Fruit fly (Drosophila melanogaster) whole organism, prepupa: ENCODE data around the gene Chc.

Experiments
- CG11294 ChIP-seq: fragments of 200-800 bp; sonication (Bioruptor generic); IDR thresholded peaks from 2 replicates; pipeline ENCODE4 v1.3.6; 2022; ENCODE audit warnings: missing biosample characterization, missing genetic modification characterization
- CG11902 ChIP-seq: fragments of 200-800 bp; sonication (Bioruptor generic); optimal IDR thresholded peaks from 3 replicates; lab custom pipeline; 2016; ENCODE audit warnings: missing biosample characterization, missing genetic modification characterization
- CG15336 ChIP-seq: fragments of 200-800 bp; sonication (Bioruptor generic); IDR thresholded peaks from 2 replicates; pipeline ENCODE4 v1.3.6; 2022; ENCODE audit warnings: missing biosample characterization, missing genetic modification characterization
- CG31627 ChIP-seq: fragments of 200-800 bp; sonication (Bioruptor generic); optimal IDR thresholded peaks from 3 replicates; lab custom pipeline; 2016; ENCODE audit warnings: missing biosample characterization, missing genetic modification characterization
- CG34406 ChIP-seq: fragments of 200-800 bp; sonication (Bioruptor generic); optimal IDR thresholded peaks from 3 replicates; lab custom pipeline; 2016; ENCODE audit warnings: missing biosample characterization, missing genetic modification characterization
- CG3919 ChIP-seq: fragments of 200-800 bp; sonication (Bioruptor generic); optimal IDR thresholded peaks from 3 replicates; lab custom pipeline; 2016; ENCODE audit warnings: missing biosample characterization, missing genetic modification characterization
- CG4318 ChIP-seq: fragments of 200-800 bp; sonication (Bioruptor generic); optimal IDR thresholded peaks from 3 replicates; lab custom pipeline; 2017; ENCODE audit warnings: missing biosample characterization, mild to moderate bottlenecking, missing genetic modification characterization
- CG6163 ChIP-seq: fragments of 200-800 bp; sonication (Bioruptor generic); IDR thresholded peaks from 3 replicates; pipeline ENCODE4 v1.3.6; 2022; ENCODE audit warnings: missing biosample characterization, missing genetic modification characterization
- CG6276 ChIP-seq: fragments of 200-800 bp; sonication (Bioruptor generic); optimal IDR thresholded peaks from 2 replicates; lab custom pipeline; 2017; ENCODE audit warnings: missing biosample characterization, mild to moderate bottlenecking, missing genetic modification characterization
- CG6854 ChIP-seq: fragments of 200-800 bp; sonication (Bioruptor generic); optimal IDR thresholded peaks from 2 replicates; lab custom pipeline; 2017; ENCODE audit warnings: missing biosample characterization, mild to moderate bottlenecking, missing genetic modification characterization
- CG8119 ChIP-seq: fragments of 200-800 bp; sonication (Bioruptor generic); IDR thresholded peaks from 3 replicates; pipeline ENCODE4 v1.3.6; 2022; ENCODE audit warnings: missing biosample characterization, missing genetic modification characterization
- CG8319 ChIP-seq: fragments of 200-800 bp; sonication (Bioruptor generic); optimal IDR thresholded peaks from 3 replicates; lab custom pipeline; 2016; ENCODE audit warnings: missing biosample characterization, missing genetic modification characterization
- CG9139 ChIP-seq: fragments of 200-800 bp; sonication (Bioruptor generic); optimal IDR thresholded peaks from 3 replicates; lab custom pipeline; 2017; ENCODE audit warnings: missing biosample characterization, mild to moderate bottlenecking, missing genetic modification characterization
- Eip75B ChIP-seq: fragments of 200-800 bp; sonication (Bioruptor generic); optimal IDR thresholded peaks from 3 replicates; lab custom pipeline; 2016; ENCODE audit warnings: missing biosample characterization, missing genetic modification characterization
- Eip78C ChIP-seq: fragments of 200-800 bp; sonication (Bioruptor generic); peaks from one replicate; lab custom pipeline; 2016; ENCODE audit warnings: missing biosample characterization, missing genetic modification characterization
- Eip93F ChIP-seq: fragments of 200-800 bp; sonication (Bioruptor generic); optimal IDR thresholded peaks from 2 replicates; lab custom pipeline; 2016; ENCODE audit warnings: missing biosample characterization, mild to moderate bottlenecking, missing genetic modification characterization
- Ets96B ChIP-seq: fragments of 200-800 bp; optimal IDR thresholded peaks from 2 replicates; lab custom pipeline; 2019; ENCODE audit warnings: missing biosample characterization, mild to moderate bottlenecking, missing genetic modification characterization, moderate library complexity
- Gug ChIP-seq: fragments of 200-800 bp; sonication (Bioruptor generic); IDR thresholded peaks from 2 replicates; pipeline ENCODE4 v1.3.6; 2022; ENCODE audit warnings: missing biosample characterization, missing genetic modification characterization
- Lpt ChIP-seq: fragments of 200-800 bp; sonication (Bioruptor generic); optimal IDR thresholded peaks from 3 replicates; lab custom pipeline; 2016; ENCODE audit warnings: missing biosample characterization, missing genetic modification characterization
- Sox102F ChIP-seq: fragments of 200-800 bp; sonication (Bioruptor generic); optimal IDR thresholded peaks from 2 replicates; lab custom pipeline; 2016; ENCODE audit warnings: missing biosample characterization, mild to moderate bottlenecking, missing genetic modification characterization
- Sox15 ChIP-seq: fragments of 200-800 bp; sonication (Bioruptor generic); optimal IDR thresholded peaks from 3 replicates; lab custom pipeline; 2016; ENCODE audit warnings: missing biosample characterization, missing genetic modification characterization
- acj6 ChIP-seq: fragments of 200-800 bp; sonication (Bioruptor generic); optimal IDR thresholded peaks from 3 replicates; lab custom pipeline; 2016; ENCODE audit warnings: missing biosample characterization, missing genetic modification characterization
- dac ChIP-seq: fragments of 200-800 bp; sonication (Bioruptor generic); optimal IDR thresholded peaks from 2 replicates; lab custom pipeline; 2017; ENCODE audit warnings: missing biosample characterization, mild to moderate bottlenecking, missing genetic modification characterization
- esn ChIP-seq: fragments of 200-800 bp; sonication (Bioruptor generic); optimal IDR thresholded peaks from 2 replicates; lab custom pipeline; 2016; ENCODE audit warnings: missing biosample characterization, mild to moderate bottlenecking, missing genetic modification characterization, moderate library complexity
- fd85E ChIP-seq: fragments of 200-800 bp; sonication (Bioruptor generic); optimal IDR thresholded peaks from 3 replicates; lab custom pipeline; 2016; ENCODE audit warnings: missing biosample characterization, missing genetic modification characterization
- net ChIP-seq: fragments of 200-800 bp; sonication (Bioruptor generic); optimal IDR thresholded peaks from 3 replicates; lab custom pipeline; 2016; ENCODE audit warnings: missing biosample characterization, missing genetic modification characterization
- pdm3 ChIP-seq: fragments of 200-800 bp; sonication (Bioruptor generic); optimal IDR thresholded peaks from 3 replicates; lab custom pipeline; 2016; ENCODE audit warnings: missing biosample characterization, missing genetic modification characterization
- salr ChIP-seq, 2 experiments: fragments of 200-800 bp; sonication (Bioruptor generic); optimal IDR thresholded peaks; 3 replicates each; lab custom pipeline; 2016 to 2018; ENCODE audit warnings: missing biosample characterization in 2 of 2, missing genetic modification characterization in 2 of 2, mild to moderate bottlenecking in 1 of 2
- ss ChIP-seq, 2 experiments: fragments of 200-800 bp; sonication (Bioruptor generic); optimal IDR thresholded peaks; 2 replicates in 1 of 2; 3 replicates in 1 of 2; lab custom pipeline; 2017 to 2018; ENCODE audit warnings: mild to moderate bottlenecking in 2 of 2, missing biosample characterization in 2 of 2, missing genetic modification characterization in 2 of 2, moderate library complexity in 1 of 2
- svp ChIP-seq: fragments of 200-800 bp; sonication (Bioruptor generic); peaks from one replicate; lab custom pipeline; 2016; ENCODE audit warnings: missing biosample characterization, missing genetic modification characterization
- topi ChIP-seq: fragments of 200-800 bp; sonication (Bioruptor generic); optimal IDR thresholded peaks from 3 replicates; lab custom pipeline; 2016; ENCODE audit warnings: missing biosample characterization, missing genetic modification characterization
- vri ChIP-seq: fragments of 200-800 bp; sonication (Bioruptor generic); optimal IDR thresholded peaks from 3 replicates; lab custom pipeline; 2016; ENCODE audit warnings: missing biosample characterization, mild to moderate bottlenecking, missing genetic modification characterization

The Chc gene

dm6 chrX:15833957-15834356 lies 1.3 kb downstream of the Chc start:
- TF ChIP-seq CG31627 (GFP tag; lab: Kevin White, UChicago) (no peak), CG11902 (GFP tag; lab: Kevin White, UChicago) (no peak), salr (GFP tag; optimal IDR thresholded peaks at IDR 0.05; lab: Kevin White, UChicago) (no peak), acj6 (GFP tag; lab: Kevin White, UChicago) (no peak), CG11294 (GFP tag; lab: Robert Waterston, UW) (no peak), Eip78C (GFP tag; lab: Kevin White, UChicago) (no peak), Sox15 (GFP tag; lab: Kevin White, UChicago) (no peak), CG15336 (no peak), Gug (no peak)

- TF ChIP-seq CG6163 (GFP tag; lab: Robert Waterston, UW) (no peak), CG6854 (GFP tag; lab: Kevin White, UChicago) (no peak), net (GFP tag; lab: Kevin White, UChicago) (no peak), Ets96B (tag; lab: Kevin White, UChicago) (no peak), Eip93F (GFP tag; lab: Kevin White, UChicago) (no peak), Eip75B (GFP tag; lab: Kevin White, UChicago) (no peak), dac (GFP tag; lab: Kevin White, UChicago) (no peak), topi (no peak), CG31627 (GFP tag; lab: Kevin White, UChicago) (no peak), CG8319 (GFP tag; lab: Kevin White, UChicago) (no peak), Sox102F (no peak), Sox15 (GFP tag; lab: Kevin White, UChicago) (no peak), fd85E (GFP tag; lab: Kevin White, UChicago) (no peak), CG6276 (GFP tag; lab: Kevin White, UChicago) (no peak), CG4318 (GFP tag; lab: Kevin White, UChicago) (no peak), CG9139 (GFP tag; lab: Kevin White, UChicago) (no peak), ss (GFP tag; optimal IDR thresholded peaks at IDR 0.05; lab: Kevin White, UChicago) (no peak), CG8119 (GFP tag; lab: Robert Waterston, UW) (no peak), CG3919 (no peak)
These were observed 12.9 kb downstream of the Chc start for dm6 chrX:15822363-15822762.

- TF ChIP-seq Eip78C (GFP tag; lab: Kevin White, UChicago) = peak; percentile 74
- peak; percentile 25 for TF ChIP-seq esn
- TF ChIP-seq CG15336 = no peak
These were observed 16.6 kb downstream of the Chc start for dm6 chrX:15818608-15819184.

- TF ChIP-seq CG6854 (GFP tag; lab: Kevin White, UChicago) (no peak), vri (no peak), CG6276 (GFP tag; lab: Kevin White, UChicago) (no peak), net (GFP tag; lab: Kevin White, UChicago) (no peak)
These were observed 17.5 kb downstream of the Chc start for dm6 chrX:15817823-15818222.

- TF ChIP-seq svp (GFP tag; lab: Kevin White, UChicago) (no peak), pdm3 (no peak), CG6854 (GFP tag; lab: Kevin White, UChicago) (no peak), fd85E (GFP tag; lab: Kevin White, UChicago) (no peak), Lpt (GFP tag; lab: Kevin White, UChicago) (no peak)
These were observed 18.4 kb downstream of the Chc start for dm6 chrX:15816905-15817304.

dm6 chrX:15816127-15816526 lies 19.2 kb downstream of the Chc start:
- TF ChIP-seq CG34406 (GFP tag; lab: Kevin White, UChicago) (no peak), vri (no peak), Eip78C (GFP tag; lab: Kevin White, UChicago) (peak; percentile 19), esn (no peak)
